Fruit fly (Drosophila melanogaster) whole organism, embryonic: ENCODE data around the gene CG11267.

ENCODE experiments used
- Bgb ChIP-seq: fragments of 200-800 bp; sonication (Bioruptor generic); IDR thresholded peaks from 2 replicates; pipeline ENCODE4 v1.3.6; 2022; ENCODE audit warnings: missing biosample characterization, missing genetic modification characterization; ENCODE audit not compliant: partially characterized antibody
- CG10543 ChIP-seq: fragments of 200-800 bp; sonication (Bioruptor generic); optimal IDR thresholded peaks from 3 replicates; lab custom pipeline; 2017; ENCODE audit warnings: missing biosample characterization, mild to moderate bottlenecking, missing genetic modification characterization, moderate library complexity
- CG1233 ChIP-seq: fragments of 200-800 bp; sonication (Bioruptor generic); optimal IDR thresholded peaks from 4 replicates; lab custom pipeline; 2018; ENCODE audit warnings: missing biosample characterization, mild to moderate bottlenecking, missing genetic modification characterization
- CG13123 ChIP-seq: fragments of 200-800 bp; sonication (Bioruptor generic); optimal IDR thresholded peaks from 2 replicates; lab custom pipeline; 2016; ENCODE audit warnings: missing biosample characterization, missing genetic modification characterization
- CG15073 ChIP-seq: fragments of 200-800 bp; sonication (Bioruptor generic); optimal IDR thresholded peaks from 2 replicates; lab custom pipeline; 2016; ENCODE audit warnings: missing biosample characterization, missing genetic modification characterization
- CG1792 ChIP-seq: fragments of 200-800 bp; sonication (Bioruptor generic); optimal IDR thresholded peaks from 2 replicates; lab custom pipeline; 2016; ENCODE audit warnings: missing biosample characterization, missing genetic modification characterization
- CG2889 ChIP-seq: fragments of 200-800 bp; sonication (Bioruptor generic); IDR thresholded peaks from 3 replicates; pipeline ENCODE4 v1.3.6; 2022; ENCODE audit warnings: missing biosample characterization, missing genetic modification characterization
- CG31224 ChIP-seq: fragments of 200-800 bp; sonication (Bioruptor generic); IDR thresholded peaks from 2 replicates; pipeline ENCODE4 v1.3.6; 2022; ENCODE audit warnings: missing biosample characterization, missing genetic modification characterization
- CG31388 ChIP-seq: fragments of 200-800 bp; sonication (Bioruptor generic); optimal IDR thresholded peaks from 2 replicates; lab custom pipeline; 2016; ENCODE audit warnings: missing biosample characterization, missing genetic modification characterization
- CG3838 ChIP-seq: fragments of 200-800 bp; sonication (Bioruptor generic); optimal IDR thresholded peaks from 3 replicates; lab custom pipeline; 2016; ENCODE audit warnings: missing biosample characterization, missing genetic modification characterization
- CG4282 ChIP-seq: fragments of 200-800 bp; sonication (Bioruptor generic); optimal IDR thresholded peaks from 2 replicates; lab custom pipeline; 2016; ENCODE audit warnings: missing biosample characterization, missing genetic modification characterization
- CG4360 ChIP-seq: fragments of 200-800 bp; sonication (Bioruptor generic); IDR thresholded peaks from 2 replicates; pipeline ENCODE4 v1.3.6; 2022; ENCODE audit warnings: missing biosample characterization, missing genetic modification characterization
- CG4854 ChIP-seq: fragments of 200-800 bp; sonication (Bioruptor generic); optimal IDR thresholded peaks from 2 replicates; lab custom pipeline; 2016; ENCODE audit warnings: missing biosample characterization, missing genetic modification characterization, inconsistent platforms
- CG5180 ChIP-seq: fragments of 200-800 bp; sonication (Bioruptor generic); optimal IDR thresholded peaks from 3 replicates; lab custom pipeline; 2017; ENCODE audit warnings: missing biosample characterization, missing genetic modification characterization, mild to moderate bottlenecking, moderate library complexity, missing genetic modification reagents
- CG6175 ChIP-seq: fragments of 200-800 bp; sonication (Bioruptor generic); IDR thresholded peaks from 3 replicates; pipeline ENCODE4 v1.3.6; 2022; ENCODE audit warnings: missing biosample characterization, missing genetic modification characterization
- CG6813 ChIP-seq: fragments of 200-800 bp; sonication (Bioruptor generic); optimal IDR thresholded peaks from 2 replicates; lab custom pipeline; 2017; ENCODE audit warnings: missing biosample characterization, missing genetic modification characterization, mild to moderate bottlenecking, moderate library complexity, missing genetic modification reagents
- CG7987 ChIP-seq: fragments of 200-800 bp; sonication (Bioruptor generic); optimal IDR thresholded peaks from 2 replicates; lab custom pipeline; 2018; ENCODE audit warnings: missing biosample characterization, mild to moderate bottlenecking, missing genetic modification characterization, moderate library complexity
- CTCF ChIP-seq: fragments of 200-800 bp; sonication (Bioruptor generic); optimal IDR thresholded peaks from 2 replicates; lab custom pipeline; 2017; ENCODE audit warnings: missing biosample characterization, mild to moderate bottlenecking, missing genetic modification characterization, moderate library complexity
- Camta ChIP-seq: fragments of 200-800 bp; sonication (Bioruptor generic); optimal IDR thresholded peaks from 2 replicates; lab custom pipeline; 2016; ENCODE audit warnings: missing biosample characterization, missing genetic modification characterization
- Dp ChIP-seq: fragments of 200-800 bp; sonication (Bioruptor generic); optimal IDR thresholded peaks from 2 replicates; lab custom pipeline; 2018; ENCODE audit warnings: missing biosample characterization, mild to moderate bottlenecking, missing genetic modification characterization, moderate library complexity
- Ets65A ChIP-seq: fragments of 200-800 bp; sonication (Bioruptor generic); peaks from one replicate; lab custom pipeline; 2016; ENCODE audit warnings: missing biosample characterization, missing genetic modification characterization
- Fer3 ChIP-seq: fragments of 200-800 bp; sonication (Bioruptor generic); optimal IDR thresholded peaks from 2 replicates; lab custom pipeline; 2018; ENCODE audit warnings: missing biosample characterization, mild to moderate bottlenecking, missing genetic modification characterization, moderate library complexity
- HLH54F ChIP-seq: fragments of 200-800 bp; sonication (Bioruptor generic); optimal IDR thresholded peaks from 3 replicates; lab custom pipeline; 2016; ENCODE audit warnings: missing biosample characterization, missing genetic modification characterization
- Hr39 ChIP-seq: fragments of >200 bp; optimal IDR thresholded peaks from 2 replicates; lab custom pipeline; 2017
- Nf-YB ChIP-seq: fragments of 200-800 bp; sonication (Bioruptor generic); optimal IDR thresholded peaks from 3 replicates; lab custom pipeline; 2019; ENCODE audit warnings: missing biosample characterization, mild to moderate bottlenecking, missing genetic modification characterization, moderate library complexity
- Oaz ChIP-seq: fragments of 200-800 bp; sonication (Bioruptor generic); IDR thresholded peaks from 2 replicates; pipeline ENCODE4 v1.3.6; 2022; ENCODE audit warnings: missing biosample characterization, missing genetic modification characterization
- Opbp ChIP-seq: fragments of 200-800 bp; sonication (Bioruptor generic); IDR thresholded peaks from 3 replicates; pipeline ENCODE4 v1.3.6; 2022; ENCODE audit warnings: missing biosample characterization, missing genetic modification characterization; ENCODE audit not compliant: partially characterized antibody
- Poxn ChIP-seq: fragments of 200-800 bp; sonication (Bioruptor generic); IDR thresholded peaks from 2 replicates; pipeline ENCODE4 v1.3.6; 2022; ENCODE audit warnings: missing biosample characterization, missing genetic modification characterization
- Six4 ChIP-seq: fragments of 200-800 bp; sonication (Bioruptor generic); optimal IDR thresholded peaks from 2 replicates; lab custom pipeline; 2016; ENCODE audit warnings: missing biosample characterization, missing genetic modification characterization
- Sox102F ChIP-seq: fragments of 200-800 bp; sonication (Bioruptor generic); optimal IDR thresholded peaks from 2 replicates; lab custom pipeline; 2018; ENCODE audit warnings: missing biosample characterization, mild to moderate bottlenecking, missing genetic modification characterization, moderate library complexity
- Tbp ChIP-seq: fragments of >200 bp; optimal IDR thresholded peaks from 2 replicates; lab custom pipeline; 2018; ENCODE audit warnings: missing biosample characterization, missing genetic modification characterization
- amos ChIP-seq: fragments of 200-800 bp; sonication (Bioruptor generic); IDR thresholded peaks from 2 replicates; pipeline ENCODE4 v1.3.6; 2022; ENCODE audit warnings: missing biosample characterization, missing genetic modification characterization; ENCODE audit not compliant: partially characterized antibody
- caup ChIP-seq: fragments of 200-800 bp; sonication (Bioruptor generic); optimal IDR thresholded peaks from 3 replicates; lab custom pipeline; 2017; ENCODE audit warnings: missing biosample characterization, mild to moderate bottlenecking, missing genetic modification characterization, moderate library complexity; ENCODE audit not compliant: severe bottlenecking
- cg ChIP-seq: fragments of 200-800 bp; sonication (Bioruptor generic); optimal IDR thresholded peaks from 3 replicates; lab custom pipeline; 2019; ENCODE audit warnings: missing biosample characterization, mild to moderate bottlenecking, missing genetic modification characterization, moderate library complexity
- chif ChIP-seq, 2 experiments: fragments of 200-800 bp; sonication (Bioruptor generic); optimal IDR thresholded peaks; 3 replicates each; lab custom pipeline; 2016; ENCODE audit warnings: missing biosample characterization in 2 of 2, missing genetic modification characterization in 2 of 2
- dan ChIP-seq: fragments of 200-800 bp; sonication (Bioruptor generic); IDR thresholded peaks from 2 replicates; pipeline ENCODE4 v1.3.6; 2022; ENCODE audit warnings: missing biosample characterization, missing genetic modification characterization
- dimm ChIP-seq: fragments of 200-800 bp; sonication (Bioruptor generic); IDR thresholded peaks from 2 replicates; pipeline ENCODE4 v1.3.6; 2022; ENCODE audit warnings: missing biosample characterization, missing genetic modification characterization
- kah ChIP-seq: fragments of 200-800 bp; sonication (Bioruptor generic); optimal IDR thresholded peaks from 2 replicates; lab custom pipeline; 2018; ENCODE audit warnings: missing biosample characterization, mild to moderate bottlenecking, missing genetic modification characterization
- lilli ChIP-seq: fragments of 200-800 bp; sonication (Bioruptor generic); optimal IDR thresholded peaks from 3 replicates; lab custom pipeline; 2016; ENCODE audit warnings: missing biosample characterization, missing genetic modification characterization
- mirr ChIP-seq: fragments of 200-800 bp; sonication (Bioruptor generic); optimal IDR thresholded peaks from 3 replicates; lab custom pipeline; 2018; ENCODE audit warnings: missing biosample characterization, mild to moderate bottlenecking, missing genetic modification characterization
- nerfin-2 ChIP-seq: fragments of 200-800 bp; sonication (Bioruptor generic); IDR thresholded peaks from 2 replicates; pipeline ENCODE4 v1.3.6; 2022; ENCODE audit warnings: missing biosample characterization, missing genetic modification characterization; ENCODE audit not compliant: partially characterized antibody
- onecut ChIP-seq: fragments of 200-800 bp; sonication (Bioruptor generic); IDR thresholded peaks from 2 replicates; pipeline ENCODE4 v1.3.6; 2022; ENCODE audit warnings: missing biosample characterization, missing genetic modification characterization
- pros ChIP-seq: fragments of 200-800 bp; sonication (Bioruptor generic); optimal IDR thresholded peaks from 3 replicates; lab custom pipeline; 2019; ENCODE audit warnings: missing biosample characterization, mild to moderate bottlenecking, missing genetic modification characterization, moderate library complexity
- rib ChIP-seq: fragments of 200-800 bp; sonication (Bioruptor generic); IDR thresholded peaks from 2 replicates; pipeline ENCODE4 v1.3.6; 2022; ENCODE audit warnings: missing biosample characterization, missing genetic modification characterization
- sd ChIP-seq: fragments of 200-800 bp; sonication (Bioruptor generic); optimal IDR thresholded peaks from 3 replicates; lab custom pipeline; 2018; ENCODE audit warnings: missing biosample characterization, mild to moderate bottlenecking, missing genetic modification characterization, moderate library complexity
- sens ChIP-seq: fragments of 200-800 bp; sonication (Bioruptor generic); peaks from one replicate; lab custom pipeline; 2016; ENCODE audit warnings: missing biosample characterization, missing genetic modification characterization
- sens-2 ChIP-seq: fragments of 200-800 bp; sonication (Bioruptor generic); IDR thresholded peaks from 2 replicates; pipeline ENCODE4 v1.3.6; 2022; ENCODE audit warnings: missing biosample characterization, missing genetic modification characterization
- sima ChIP-seq: fragments of 200-800 bp; sonication (Bioruptor generic); optimal IDR thresholded peaks from 2 replicates; lab custom pipeline; 2016; ENCODE audit warnings: missing biosample characterization, missing genetic modification characterization
- ssp ChIP-seq: fragments of 200-800 bp; sonication (Bioruptor generic); IDR thresholded peaks from 2 replicates; pipeline ENCODE4 v1.3.6; 2022; ENCODE audit warnings: missing biosample characterization, missing genetic modification characterization
- twi ChIP-seq: fragments of 200-800 bp; optimal IDR thresholded peaks from 2 replicates; lab custom pipeline; 2019; ENCODE audit warnings: missing biosample characterization, mild to moderate bottlenecking, missing genetic modification characterization, moderate library complexity
- usp ChIP-seq: fragments of >200 bp; optimal IDR thresholded peaks from 2 replicates; lab custom pipeline; 2017; ENCODE audit warnings: missing biosample characterization, missing genetic modification characterization
- z ChIP-seq: fragments of 200-800 bp; sonication (Bioruptor generic); IDR thresholded peaks from 3 replicates; pipeline ENCODE4 v1.3.6; 2022; ENCODE audit warnings: missing biosample characterization, missing genetic modification characterization

Gene CG11267

dm6 chr3L:13022160-13022853 is 6.5 kb downstream of the CG11267 start, which contains the start of gene Adk2 (continued):
- TF ChIP-seq Oaz (GFP tag; lab: Robert Waterston, UW) (no peak), nerfin-2 (GFP tag; lab: Robert Waterston, UW) (no peak), CG1233 (GFP tag; lab: Kevin White, UChicago) (no peak), Camta (GFP tag; lab: Kevin White, UChicago) (no peak), kah (GFP tag; lab: Kevin White, UChicago) (peak; percentile 58), Ets65A (GFP tag; lab: Kevin White, UChicago) (peak; percentile 45), sens-2 (GFP tag; lab: Robert Waterston, UW) (no peak), CG31388 (GFP tag; lab: Kevin White, UChicago) (no peak), CG4854 (no peak), HLH54F (peak; percentile 23), Poxn (no peak), Bgb (GFP tag; lab: Robert Waterston, UW) (peak; percentile 53), rib (no peak), Fer3 (tag; lab: Kevin White, UChicago) (peak; percentile 10), Hr39 (lab: Kevin White, UChicago) (no peak), lilli (GFP tag; lab: Kevin White, UChicago) (no peak), cg (GFP tag; lab: Kevin White, UChicago) (peak; percentile 89), sd (peak; percentile 82), sens (peak; percentile 73), amos (GFP tag; lab: Robert Waterston, UW) (peak; percentile 53), CG4360 (peak; percentile 82), usp (no peak), CG1792 (GFP tag; lab: Kevin White, UChicago) (peak; percentile 35), CG31224 (GFP tag; lab: Robert Waterston, UW) (peak; percentile 26; the same call in 1 of the 2 replicates), CG13123 (no peak), Sox102F (GFP tag; lab: Kevin White, UChicago) (no peak), CG6175 (no peak), Dp (GFP tag; lab: Kevin White, UChicago) (peak; percentile 16), CG5180 (no peak), chif (GFP tag; optimal IDR thresholded peaks at IDR 0.05; lab: Kevin White, UChicago) (no peak), CG6813 (no peak), pros (GFP tag; lab: Kevin White, UChicago) (no peak), dimm (GFP tag; lab: Robert Waterston, UW) (no peak), mirr (no peak), CG7987 (GFP tag; lab: Kevin White, UChicago) (peak; percentile 34), CG3838 (no peak), dan (GFP tag; lab: Robert Waterston, UW) (no peak), Nf-YB (GFP tag; lab: Kevin White, UChicago) (no peak), Tbp (no peak), CG15073 (GFP tag; lab: Kevin White, UChicago) (peak; percentile 19), caup (GFP tag; lab: Kevin White, UChicago) (no peak), z (GFP tag; lab: Robert Waterston, UW) (no peak), Six4 (GFP tag; lab: Kevin White, UChicago) (no peak), Opbp (GFP tag; lab: Robert Waterston, UW) (peak; percentile 44), CTCF (no peak), twi (peak; percentile 4), CG10543 (GFP tag; lab: Kevin White, UChicago) (peak; percentile 27), CG2889 (0 out of 3 replicates have a peak, but pooled peaks have one; percentile 47), ssp (GFP tag; lab: Robert Waterston, UW) (no peak), sima (GFP tag; lab: Kevin White, UChicago) (no peak), onecut (GFP tag; lab: Robert Waterston, UW) (no peak), CG4282 (GFP tag; lab: Kevin White, UChicago) (no peak)
